Worm (Caenorhabditis elegans) whole organism, L4 larva: Measurements from ENCODE around the gene appg-2.
A peak's percentile ranks its signal among the peaks of the same experiment; 100 is the strongest.

ENCODE experiments used
- F26F4.8 ChIP-seq: fragments of 200-800 bp; sonication (Bioruptor generic); conservative IDR thresholded peaks from 2 replicates; pipeline ENCODE4 v1.3.6; 2022; ENCODE audit warnings: missing genetic modification characterization, missing compliant biosample characterization
- F37D6.2 ChIP-seq: sonication (generic microtip); optimal IDR thresholded peaks from 2 replicates; lab custom pipeline; 2016; ENCODE audit warnings: mild to moderate bottlenecking, missing genetic modification characterization, missing compliant biosample characterization
- R02D3.7 ChIP-seq: fragments of 150-350 bp; sonication (generic microtip); optimal IDR thresholded peaks from 3 replicates; lab custom pipeline; 2014; ENCODE audit warnings: missing biosample characterization, missing genetic modification characterization
- Y48G9A.11 ChIP-seq: fragments of 200-800 bp; sonication (Bioruptor generic); IDR thresholded peaks from 2 replicates; pipeline ENCODE4 v1.3.6; 2022; ENCODE audit warnings: missing genetic modification reagents, missing genetic modification characterization, missing compliant biosample characterization
- Y5F2A.4 ChIP-seq: fragments of 200-800 bp; sonication (Bioruptor generic); optimal IDR thresholded peaks from 2 replicates; lab custom pipeline; 2018; ENCODE audit warnings: mild to moderate bottlenecking, missing genetic modification characterization, missing compliant biosample characterization
- aha-1 ChIP-seq: fragments of 150-350 bp; peaks from one replicate; lab custom pipeline; 2014; ENCODE audit warnings: missing biosample characterization, missing genetic modification characterization
- ama-1 ChIP-seq: fragments of 150-350 bp; optimal IDR thresholded peaks from 2 replicates; lab custom pipeline; 2014; ENCODE audit warnings: inconsistent platforms, mixed read lengths
- arid-1 ChIP-seq: fragments of 200-800 bp; sonication (Bioruptor generic); conservative IDR thresholded peaks from 2 replicates; pipeline ENCODE4 v1.3.6; 2022; ENCODE audit warnings: missing genetic modification reagents, missing genetic modification characterization, missing compliant biosample characterization
- attf-4 ChIP-seq: sonication (generic microtip); optimal IDR thresholded peaks from 3 replicates; lab custom pipeline; 2017; ENCODE audit warnings: missing biosample characterization, missing genetic modification characterization
- ceh-62 ChIP-seq: sonication (generic microtip); optimal IDR thresholded peaks from 2 replicates; lab custom pipeline; 2017; ENCODE audit warnings: missing biosample characterization, missing genetic modification characterization
- ceh-82 ChIP-seq: sonication (generic microtip); optimal IDR thresholded peaks from 2 replicates; lab custom pipeline; 2017; ENCODE audit warnings: missing biosample characterization, missing genetic modification characterization
- ctbp-1 ChIP-seq: fragments of 200-800 bp; sonication (Bioruptor generic); IDR thresholded peaks from 2 replicates; pipeline ENCODE4 v1.3.6; 2022; ENCODE audit warnings: missing genetic modification reagents, missing genetic modification characterization, missing compliant biosample characterization
- daf-12 ChIP-seq: fragments of 150-350 bp; optimal IDR thresholded peaks from 2 replicates; lab custom pipeline; 2014; ENCODE audit warnings: missing biosample characterization, missing genetic modification reagents, missing genetic modification characterization
- daf-16 ChIP-seq, 3 experiments: sonication (generic microtip); optimal IDR thresholded peaks; 2 replicates each; lab custom pipeline; 2016 to 2017; ENCODE audit warnings: missing genetic modification characterization in 3 of 3, missing genetic modification reagents in 3 of 3, mild to moderate bottlenecking in 2 of 3, missing compliant biosample characterization in 2 of 3, missing biosample characterization in 1 of 3, moderate library complexity in 1 of 3
- dmd-6 ChIP-seq: fragments of 200-800 bp; sonication (Bioruptor generic); IDR thresholded peaks from 2 replicates; pipeline ENCODE4 v1.3.6; 2022; ENCODE audit warnings: missing genetic modification reagents, missing genetic modification characterization, missing compliant biosample characterization
- dpl-1 ChIP-seq: fragments of 150-350 bp; optimal IDR thresholded peaks from 2 replicates; lab custom pipeline; 2014; ENCODE audit warnings: missing biosample characterization, missing genetic modification reagents, missing genetic modification characterization
- dve-1 ChIP-seq: sonication (generic microtip); optimal IDR thresholded peaks from 2 replicates; lab custom pipeline; 2017; ENCODE audit warnings: antibody characterized with exemption, mild to moderate bottlenecking, missing genetic modification characterization, missing compliant biosample characterization; ENCODE audit not compliant: insufficient read depth
- egl-43 ChIP-seq: fragments of 200-800 bp; sonication (Bioruptor generic); IDR thresholded peaks from 2 replicates; pipeline ENCODE4 v1.3.6; 2022; ENCODE audit warnings: missing genetic modification reagents, missing genetic modification characterization, missing compliant biosample characterization
- fkh-10 ChIP-seq: fragments of 150-350 bp; optimal IDR thresholded peaks from 2 replicates; lab custom pipeline; 2014; ENCODE audit warnings: missing biosample characterization, missing genetic modification reagents, missing genetic modification characterization
- hif-1 ChIP-seq, 2 experiments: sonication (generic microtip); optimal IDR thresholded peaks; 2 replicates each; lab custom pipeline; 2016 to 2017; ENCODE audit warnings: missing compliant biosample characterization in 2 of 2, missing genetic modification characterization in 2 of 2, missing genetic modification reagents in 2 of 2, missing genotype in 2 of 2, mild to moderate bottlenecking in 1 of 2
- hlh-11 ChIP-seq: fragments of 200-800 bp; sonication (Bioruptor generic); optimal IDR thresholded peaks from 2 replicates; lab custom pipeline; 2018; ENCODE audit warnings: mild to moderate bottlenecking, missing genetic modification characterization, missing compliant biosample characterization
- lin-15B ChIP-seq: fragments of 150-350 bp; sonication (generic microtip); optimal IDR thresholded peaks from 3 replicates; lab custom pipeline; 2014; ENCODE audit warnings: missing biosample characterization, missing genetic modification characterization
- lin-29 ChIP-seq: fragments of 200-800 bp; sonication (Bioruptor generic); IDR thresholded peaks from 2 replicates; pipeline ENCODE4 v1.3.6; 2022; ENCODE audit warnings: missing genetic modification reagents, missing genetic modification characterization, missing compliant biosample characterization
- lin-39 ChIP-seq: fragments of 150-350 bp; optimal IDR thresholded peaks from 2 replicates; lab custom pipeline; 2014; ENCODE audit warnings: missing biosample characterization, missing genetic modification reagents, missing genetic modification characterization
- lir-3 ChIP-seq: sonication (generic microtip); optimal IDR thresholded peaks from 2 replicates; lab custom pipeline; 2016; ENCODE audit warnings: mild to moderate bottlenecking, missing genetic modification characterization, missing compliant biosample characterization
- lsy-2 ChIP-seq, 2 experiments: fragments of 150-350 bp in 1 of 2; sonication (generic microtip) in 1 of 2; optimal IDR thresholded peaks; 2 replicates each; lab custom pipeline; 2014 to 2017; ENCODE audit warnings: missing biosample characterization in 2 of 2, missing genetic modification characterization in 2 of 2
- mdl-1 ChIP-seq, 2 experiments: fragments of 150-350 bp in 1 of 2; sonication (generic microtip) in 1 of 2; optimal IDR thresholded peaks; 2 replicates each; lab custom pipeline; 2014 to 2017; ENCODE audit warnings: missing biosample characterization in 2 of 2, missing genetic modification characterization in 2 of 2
- mdt-29 ChIP-seq: fragments of 200-800 bp; sonication (Bioruptor generic); IDR thresholded peaks from 2 replicates; pipeline ENCODE4 v1.3.6; 2022; ENCODE audit warnings: missing genetic modification reagents, missing genetic modification characterization, missing compliant biosample characterization
- mes-2 ChIP-seq: sonication (generic microtip); optimal IDR thresholded peaks from 2 replicates; lab custom pipeline; 2016; ENCODE audit warnings: missing genotype, mild to moderate bottlenecking, missing genetic modification characterization, missing compliant biosample characterization; ENCODE audit not compliant: poor library complexity, severe bottlenecking
- mxl-2 ChIP-seq: fragments of 200-800 bp; sonication (Bioruptor generic); conservative IDR thresholded peaks from 2 replicates; pipeline ENCODE4 v1.3.6; 2022; ENCODE audit warnings: missing genetic modification reagents, missing genetic modification characterization, missing compliant biosample characterization
- nhr-10 ChIP-seq: fragments of 150-350 bp; optimal IDR thresholded peaks from 2 replicates; lab custom pipeline; 2014; ENCODE audit warnings: missing biosample characterization, missing genetic modification characterization
- nhr-11 ChIP-seq: fragments of 150-350 bp; optimal IDR thresholded peaks from 2 replicates; lab custom pipeline; 2014; ENCODE audit warnings: missing biosample characterization, missing genetic modification characterization
- nhr-111 ChIP-seq: fragments of 200-800 bp; sonication (Bioruptor generic); optimal IDR thresholded peaks from 2 replicates; lab custom pipeline; 2018; ENCODE audit warnings: mild to moderate bottlenecking, missing genetic modification characterization, missing compliant biosample characterization
- nhr-48 ChIP-seq: sonication (generic microtip); optimal IDR thresholded peaks from 2 replicates; lab custom pipeline; 2016; ENCODE audit warnings: mild to moderate bottlenecking, missing genetic modification characterization, missing compliant biosample characterization
- pha-4 ChIP-seq, 2 experiments: fragments of 150-350 bp in 1 of 2; fragments of 200-800 bp in 1 of 2; sonication (Bioruptor generic) in 1 of 2; IDR thresholded peaks in 1 of 2; optimal IDR thresholded peaks in 1 of 2; 2 replicates each; pipeline versions ENCODE4 v1.3.6 to Lab custom; 2014 to 2022; ENCODE audit warnings: missing genetic modification characterization in 2 of 2, missing genetic modification reagents in 2 of 2, missing biosample characterization in 1 of 2, missing compliant biosample characterization in 1 of 2
- php-3 ChIP-seq: fragments of 200-800 bp; sonication (Bioruptor generic); IDR thresholded peaks from 2 replicates; pipeline ENCODE4 v1.3.6; 2022; ENCODE audit warnings: missing genetic modification reagents, missing genetic modification characterization, missing compliant biosample characterization
- rbr-2 ChIP-seq: sonication (generic microtip); optimal IDR thresholded peaks from 2 replicates; lab custom pipeline; 2016; ENCODE audit warnings: missing genotype, missing genetic modification characterization, missing compliant biosample characterization
- saeg-2 ChIP-seq: fragments of 200-800 bp; sonication (Bioruptor generic); IDR thresholded peaks from 2 replicates; pipeline ENCODE4 v1.3.6; 2022; ENCODE audit warnings: missing genetic modification reagents, missing genetic modification characterization, missing compliant biosample characterization
- sdz-12 ChIP-seq: fragments of 200-800 bp; sonication (Bioruptor generic); optimal IDR thresholded peaks from 2 replicates; lab custom pipeline; 2018; ENCODE audit warnings: mild to moderate bottlenecking, missing genetic modification characterization, missing compliant biosample characterization
- tag-97 ChIP-seq: fragments of 200-800 bp; sonication (Bioruptor generic); IDR thresholded peaks from 2 replicates; pipeline ENCODE4 v1.3.6; 2022; ENCODE audit warnings: missing genetic modification characterization, missing compliant biosample characterization
- unc-62 ChIP-seq, 3 experiments: fragments of 150-350 bp in 1 of 3; sonication (generic microtip); optimal IDR thresholded peaks in 2 of 3; peaks in 1 of 3; 1 replicate in 1 of 3; 2 replicates in 2 of 3; lab custom pipeline; 2014 to 2017; ENCODE audit warnings: missing biosample characterization in 3 of 3, missing genetic modification characterization in 3 of 3, missing genetic modification reagents in 3 of 3, missing genotype in 1 of 3
- vab-7 ChIP-seq: fragments of 200-800 bp; sonication (Bioruptor generic); IDR thresholded peaks from 2 replicates; pipeline ENCODE4 v1.3.6; 2022; ENCODE audit warnings: missing genetic modification reagents, missing genetic modification characterization, missing compliant biosample characterization
- zag-1 ChIP-seq: fragments of 150-350 bp; optimal IDR thresholded peaks from 2 replicates; lab custom pipeline; 2014; ENCODE audit warnings: missing biosample characterization, missing genetic modification characterization
- zfp-3 ChIP-seq: fragments of 200-800 bp; sonication (Bioruptor generic); conservative IDR thresholded peaks from 2 replicates; pipeline ENCODE4 v1.3.6; 2022; ENCODE audit warnings: missing genetic modification reagents, missing genetic modification characterization, missing compliant biosample characterization
- zip-11 ChIP-seq: fragments of 200-800 bp; sonication (Bioruptor generic); IDR thresholded peaks from 2 replicates; pipeline ENCODE4 v1.3.6; 2022; ENCODE audit warnings: missing genetic modification characterization, missing compliant biosample characterization
- zip-2 ChIP-seq: fragments of 150-350 bp; optimal IDR thresholded peaks from 2 replicates; lab custom pipeline; 2014; ENCODE audit warnings: missing biosample characterization, missing genetic modification characterization
- ztf-11 ChIP-seq: fragments of 150-350 bp; optimal IDR thresholded peaks from 2 replicates; lab custom pipeline; 2014; ENCODE audit warnings: missing biosample characterization, missing genetic modification characterization

Gene appg-2

ce11 chrII:8785875-8786274, 15.1 kb upstream of the appg-2 start (continued):
- TF ChIP-seq unc-62 (GFP tag; optimal IDR thresholded peaks at IDR 0.05 in 1 of 2; lab: Kevin White, UChicago), result peak in 1 of 2 experiments; percentile 72
- TF ChIP-seq unc-62 (tag; optimal IDR thresholded peaks at IDR 0.05; lab: Kevin White, UChicago), result no peak
- TF ChIP-seq mes-2 (tag; lab: Kevin White, UChicago), result peak; percentile 47
- TF ChIP-seq F26F4.8 (GFP tag; lab: Robert Waterston, UW), result no peak
- TF ChIP-seq zip-2 (tag; lab: Kevin White, UChicago), result no peak
- TF ChIP-seq egl-43 (GFP tag; lab: Robert Waterston, UW), result peak; percentile 60
- TF ChIP-seq, all 104 proteins: peak for 16

- TF ChIP-seq fkh-10 (GFP tag; lab: Kevin White, UChicago), result peak; percentile 67
- no peak for TF ChIP-seq sdz-12 (GFP tag; lab: Kevin White, UChicago)
- TF ChIP-seq rbr-2 (tag; lab: Kevin White, UChicago), result peak; percentile 93
- no peak for TF ChIP-seq mxl-2 (GFP tag; lab: Robert Waterston, UW)
- TF ChIP-seq php-3 (GFP tag; lab: Robert Waterston, UW), result peak; percentile 81
- TF ChIP-seq nhr-11 (tag; lab: Kevin White, UChicago), result peak; percentile 97
- peak; percentile 94 for TF ChIP-seq hlh-11 (tag; lab: Kevin White, UChicago)
- TF ChIP-seq dmd-6 (GFP tag; lab: Robert Waterston, UW), result peak; percentile 91
- peak; percentile 51; the same call in 1 of the 2 replicates for TF ChIP-seq lin-29
- no peak for TF ChIP-seq zag-1 (tag; lab: Kevin White, UChicago)
- no peak for TF ChIP-seq ztf-11 (tag; lab: Kevin White, UChicago)
- TF ChIP-seq zfp-3 (GFP tag; lab: Robert Waterston, UW), result peak; percentile 86
- no peak for TF ChIP-seq Y5F2A.4 (GFP tag; lab: Kevin White, UChicago)
- no peak; the same call in 1 of the 2 replicates for TF ChIP-seq saeg-2 (GFP tag; lab: Robert Waterston, UW)
- no peak for TF ChIP-seq ceh-82 (tag; lab: Kevin White, UChicago)
- TF ChIP-seq mdl-1 (tag; optimal IDR thresholded peaks at IDR 0.05; lab: Kevin White, UChicago), result peak in 1 of 2 experiments; percentile 83
- TF ChIP-seq F37D6.2 (tag; lab: Kevin White, UChicago), result peak; percentile 58
- no peak for TF ChIP-seq Y48G9A.11 (GFP tag; lab: Robert Waterston, UW)
- peak; percentile 59 for TF ChIP-seq zip-2 (tag; lab: Kevin White, UChicago)
- peak; percentile 78 for TF ChIP-seq dpl-1 (GFP tag; lab: Kevin White, UChicago)
- TF ChIP-seq tag-97, result no peak
- TF ChIP-seq ceh-62, result no peak
- TF ChIP-seq R02D3.7 (tag; lab: Kevin White, UChicago), result no peak
- TF ChIP-seq daf-12 (tag; lab: Kevin White, UChicago), result no peak
- no peak for TF ChIP-seq lin-39 (tag; lab: Kevin White, UChicago)
- peak; percentile 99 for TF ChIP-seq aha-1 (tag; lab: Kevin White, UChicago)
- no peak for TF ChIP-seq lir-3 (tag; lab: Kevin White, UChicago)
- no peak for TF ChIP-seq nhr-111 (GFP tag; lab: Kevin White, UChicago)
- TF ChIP-seq zip-11, result no peak
- TF ChIP-seq vab-7 (GFP tag; lab: Robert Waterston, UW), result peak; percentile 61
- TF ChIP-seq attf-4 (tag; lab: Kevin White, UChicago), result no peak
- TF ChIP-seq ama-1, result peak; percentile 90
- TF ChIP-seq lsy-2 (tag; optimal IDR thresholded peaks at IDR 0.05; lab: Kevin White, UChicago), result peak; percentile 74 to 94
- TF ChIP-seq dve-1, result peak; percentile 97
- TF ChIP-seq mdt-29 (GFP tag; lab: Robert Waterston, UW), result peak; percentile 92
- no peak for TF ChIP-seq nhr-10 (tag; lab: Kevin White, UChicago)
- TF ChIP-seq daf-16 (GFP tag; optimal IDR thresholded peaks at IDR 0.05; lab: Kevin White, UChicago), result peak; percentile 64 to 73
- peak; percentile 99 for TF ChIP-seq daf-16 (tag; optimal IDR thresholded peaks at IDR 0.05; lab: Kevin White, UChicago)
- peak; percentile 66; the same call in 1 of the 2 replicates for TF ChIP-seq arid-1 (GFP tag; lab: Robert Waterston, UW)
- peak in 1 of 2 experiments; percentile 83 for TF ChIP-seq hif-1 (tag; optimal IDR thresholded peaks at IDR 0.05; lab: Kevin White, UChicago)
- peak; percentile 6 for TF ChIP-seq lin-15B (tag; lab: Kevin White, UChicago)
- TF ChIP-seq ctbp-1, result peak; percentile 84
- peak; percentile 70 for TF ChIP-seq nhr-48
- peak; percentile 62 for TF ChIP-seq pha-4 (GFP tag; IDR thresholded peaks at IDR 0.05; lab: Robert Waterston, UW)
- peak; percentile 95 for TF ChIP-seq pha-4 (tag; optimal IDR thresholded peaks at IDR 0.05; lab: Kevin White, UChicago)
Measured at ce11 chrII:8787376-8787775, 13.6 kb upstream of the appg-2 start.
